Worm (Caenorhabditis elegans) whole organism, young adult: Measurements from ENCODE around the gene F13B12.7.

Source experiments
- B0035.1 ChIP-seq: sonication (generic microtip); optimal IDR thresholded peaks from 2 replicates; lab custom pipeline; 2016; ENCODE audit warnings: missing genetic modification characterization, mild to moderate bottlenecking, missing compliant biosample characterization, missing genotype, missing genetic modification reagents
- C06A6.2 ChIP-seq: fragments of 200-800 bp; sonication (Bioruptor generic); conservative IDR thresholded peaks from 2 replicates; pipeline ENCODE4 v1.3.6; 2022; ENCODE audit warnings: missing genetic modification characterization, missing compliant biosample characterization
- F39B2.1 ChIP-seq: fragments of 200-800 bp; sonication (Bioruptor generic); IDR thresholded peaks from 2 replicates; pipeline ENCODE4 v1.3.6; 2022; ENCODE audit warnings: missing genetic modification reagents, missing genetic modification characterization, missing compliant biosample characterization
- F57C9.4 ChIP-seq: sonication (generic microtip); optimal IDR thresholded peaks from 2 replicates; lab custom pipeline; 2017; ENCODE audit warnings: mild to moderate bottlenecking, missing genetic modification characterization, missing compliant biosample characterization
- K12H6.12 ChIP-seq: fragments of 200-800 bp; sonication (Bioruptor generic); optimal IDR thresholded peaks from 2 replicates; lab custom pipeline; 2018; ENCODE audit warnings: mild to moderate bottlenecking, missing genetic modification characterization, missing compliant biosample characterization
- Y53G8AR.9 ChIP-seq: fragments of 200-800 bp; sonication (Bioruptor generic); conservative IDR thresholded peaks from 2 replicates; pipeline ENCODE4 v1.3.6; 2022; ENCODE audit warnings: missing genetic modification reagents, missing genetic modification characterization, missing compliant biosample characterization
- Y95B8A.8 ChIP-seq: fragments of 200-800 bp; sonication (Bioruptor generic); IDR thresholded peaks from 2 replicates; pipeline ENCODE4 v1.3.6; 2022; ENCODE audit warnings: missing genetic modification reagents, missing genetic modification characterization, missing compliant biosample characterization
- ZK185.1 ChIP-seq: sonication (generic microtip); optimal IDR thresholded peaks from 2 replicates; lab custom pipeline; 2016; ENCODE audit warnings: mild to moderate bottlenecking, missing genetic modification characterization, missing compliant biosample characterization; ENCODE audit not compliant: poor library complexity, severe bottlenecking
- ama-1 ChIP-seq, 3 experiments: fragments of 150-350 bp in 1 of 3; sonication (generic microtip) in 2 of 3; optimal IDR thresholded peaks; 2 replicates each; lab custom pipeline; 2014 to 2018; ENCODE audit warnings: missing biosample characterization in 2 of 3, missing genetic modification characterization in 2 of 3, missing genetic modification reagents in 2 of 3
- athp-1 ChIP-seq: sonication (generic microtip); optimal IDR thresholded peaks from 2 replicates; lab custom pipeline; 2017; ENCODE audit warnings: mild to moderate bottlenecking, missing genetic modification characterization, missing compliant biosample characterization
- attf-3 ChIP-seq: fragments of 200-800 bp; sonication (Bioruptor generic); conservative IDR thresholded peaks from 2 replicates; pipeline ENCODE4 v1.3.6; 2022; ENCODE audit warnings: missing genetic modification reagents, missing genetic modification characterization, missing compliant biosample characterization
- attf-5 ChIP-seq: fragments of 200-800 bp; sonication (Bioruptor generic); optimal IDR thresholded peaks from 2 replicates; lab custom pipeline; 2018; ENCODE audit warnings: mild to moderate bottlenecking, missing genetic modification characterization, missing compliant biosample characterization
- bed-1 ChIP-seq: fragments of 200-800 bp; sonication (Bioruptor generic); IDR thresholded peaks from 2 replicates; pipeline ENCODE4 v1.3.6; 2022; ENCODE audit warnings: missing genetic modification reagents, missing genetic modification characterization, missing compliant biosample characterization
- ccch-3 ChIP-seq: fragments of 200-800 bp; sonication (Bioruptor generic); optimal IDR thresholded peaks from 2 replicates; lab custom pipeline; 2018; ENCODE audit warnings: mild to moderate bottlenecking, missing genetic modification characterization, missing compliant biosample characterization
- ceh-40 ChIP-seq: fragments of 200-800 bp; sonication (Bioruptor generic); IDR thresholded peaks from 2 replicates; pipeline ENCODE4 v1.3.6; 2022; ENCODE audit warnings: missing genetic modification characterization, missing compliant biosample characterization
- dox-1 ChIP-seq: fragments of 200-800 bp; sonication (Bioruptor generic); IDR thresholded peaks from 2 replicates; pipeline ENCODE4 v1.3.6; 2022; ENCODE audit warnings: missing genetic modification reagents, missing genetic modification characterization, missing compliant biosample characterization
- egl-18 ChIP-seq: fragments of 200-800 bp; sonication (Bioruptor generic); IDR thresholded peaks from 2 replicates; pipeline ENCODE4 v1.3.6; 2022; ENCODE audit warnings: missing genetic modification reagents, missing genetic modification characterization, missing compliant biosample characterization
- egl-44 ChIP-seq: fragments of 200-800 bp; sonication (Bioruptor generic); IDR thresholded peaks from 2 replicates; pipeline ENCODE4 v1.3.6; 2022; ENCODE audit warnings: missing genetic modification reagents, missing genetic modification characterization, missing compliant biosample characterization
- hmg-1.2 ChIP-seq: fragments of 200-800 bp; sonication (Bioruptor generic); IDR thresholded peaks from 2 replicates; pipeline ENCODE4 v1.3.6; 2022; ENCODE audit warnings: missing genetic modification reagents, missing genetic modification characterization, missing compliant biosample characterization
- hsf-1 ChIP-seq: fragments of 200-800 bp; sonication (Bioruptor generic); IDR thresholded peaks from 2 replicates; pipeline ENCODE4 v1.3.6; 2022; ENCODE audit warnings: missing genetic modification reagents, missing genetic modification characterization, missing compliant biosample characterization
- lin-26 ChIP-seq: fragments of 200-800 bp; sonication (Bioruptor generic); IDR thresholded peaks from 2 replicates; pipeline ENCODE4 v1.3.6; 2022; ENCODE audit warnings: missing genetic modification reagents, missing genetic modification characterization, missing compliant biosample characterization
- lin-40 ChIP-seq: sonication (generic microtip); optimal IDR thresholded peaks from 2 replicates; lab custom pipeline; 2016; ENCODE audit warnings: missing genetic modification characterization, mild to moderate bottlenecking, missing compliant biosample characterization, missing genotype, missing genetic modification reagents
- lin-54 ChIP-seq: fragments of 200-800 bp; sonication (Bioruptor generic); optimal IDR thresholded peaks from 2 replicates; lab custom pipeline; 2018; ENCODE audit warnings: mild to moderate bottlenecking, missing genetic modification characterization, missing compliant biosample characterization
- lir-1 ChIP-seq: fragments of 200-800 bp; sonication (Bioruptor generic); conservative IDR thresholded peaks from 2 replicates; pipeline ENCODE4 v1.3.6; 2022; ENCODE audit warnings: missing genetic modification reagents, missing genetic modification characterization, missing compliant biosample characterization
- lsy-27 ChIP-seq: sonication (generic microtip); optimal IDR thresholded peaks from 2 replicates; lab custom pipeline; 2017; ENCODE audit warnings: missing genetic modification characterization, mild to moderate bottlenecking, missing compliant biosample characterization, antibody characterized with exemption, missing genotype, borderline replicate concordance; ENCODE audit not compliant: insufficient read depth
- madf-10 ChIP-seq: sonication (generic microtip); optimal IDR thresholded peaks from 2 replicates; lab custom pipeline; 2016; ENCODE audit warnings: mild to moderate bottlenecking, missing genetic modification characterization, missing compliant biosample characterization
- mes-4 ChIP-seq: sonication (generic microtip); optimal IDR thresholded peaks from 2 replicates; lab custom pipeline; 2016; ENCODE audit warnings: missing genotype, missing genetic modification characterization, missing compliant biosample characterization
- mxl-1 ChIP-seq: sonication (generic microtip); optimal IDR thresholded peaks from 2 replicates; lab custom pipeline; 2016; ENCODE audit warnings: missing genetic modification characterization, missing compliant biosample characterization
- nfya-2 ChIP-seq: fragments of 200-800 bp; sonication (Bioruptor generic); IDR thresholded peaks from 2 replicates; pipeline ENCODE4 v1.3.6; 2022; ENCODE audit warnings: missing genetic modification reagents, missing genetic modification characterization, missing compliant biosample characterization
- nhr-179 ChIP-seq: sonication (generic microtip); optimal IDR thresholded peaks from 2 replicates; lab custom pipeline; 2016; ENCODE audit warnings: mild to moderate bottlenecking, missing genetic modification characterization, missing compliant biosample characterization
- nhr-90 ChIP-seq: sonication (generic microtip); optimal IDR thresholded peaks from 2 replicates; lab custom pipeline; 2016; ENCODE audit warnings: missing genotype, mild to moderate bottlenecking, missing genetic modification characterization, missing compliant biosample characterization
- pha-4 ChIP-seq: fragments of 150-350 bp; sonication (generic microtip); optimal IDR thresholded peaks from 2 replicates; lab custom pipeline; 2014; ENCODE audit warnings: missing biosample characterization, missing genetic modification reagents, missing genetic modification characterization
- rcor-1 ChIP-seq: fragments of 200-800 bp; sonication (Bioruptor generic); IDR thresholded peaks from 2 replicates; pipeline ENCODE4 v1.3.6; 2022; ENCODE audit warnings: missing genetic modification reagents, missing genetic modification characterization, missing compliant biosample characterization
- rec-8 ChIP-seq, 2 experiments: sonication (generic microtip); optimal IDR thresholded peaks; 2 replicates each; lab custom pipeline; 2016; ENCODE audit warnings: mild to moderate bottlenecking in 2 of 2, missing genetic modification characterization in 2 of 2, missing genetic modification reagents in 2 of 2, missing genotype in 2 of 2, missing biosample characterization in 1 of 2, missing compliant biosample characterization in 1 of 2, moderate library complexity in 1 of 2
- repo-1 ChIP-seq: sonication (generic microtip); optimal IDR thresholded peaks from 2 replicates; lab custom pipeline; 2017; ENCODE audit warnings: mild to moderate bottlenecking, missing genetic modification characterization, missing compliant biosample characterization
- rpc-1 ChIP-seq, 2 experiments: fragments of 150-350 bp in 1 of 2; sonication (generic microtip) in 1 of 2; optimal IDR thresholded peaks; 2 replicates each; lab custom pipeline; 2014 to 2018; ENCODE audit warnings: missing biosample characterization in 1 of 2, missing genetic modification characterization in 1 of 2, missing genetic modification reagents in 1 of 2, missing genotype in 1 of 2
- sdz-38 ChIP-seq: sonication (generic microtip); optimal IDR thresholded peaks from 2 replicates; lab custom pipeline; 2016; ENCODE audit warnings: missing genotype, missing genetic modification characterization, missing compliant biosample characterization
- snpc-1.1 ChIP-seq: sonication (generic microtip); optimal IDR thresholded peaks from 2 replicates; lab custom pipeline; 2017; ENCODE audit warnings: missing genetic modification characterization, mild to moderate bottlenecking, missing compliant biosample characterization, antibody characterized with exemption, moderate library complexity, missing genotype, missing genetic modification reagents; ENCODE audit not compliant: insufficient read depth
- snpc-3.4 ChIP-seq: sonication (generic microtip); optimal IDR thresholded peaks from 2 replicates; lab custom pipeline; 2017; ENCODE audit warnings: missing genetic modification characterization, mild to moderate bottlenecking, missing compliant biosample characterization, antibody characterized with exemption, moderate library complexity, missing genotype, missing genetic modification reagents
- snpc-4 ChIP-seq, 5 experiments: fragments of 150-350 bp in 1 of 5; sonication (generic microtip) in 4 of 5; optimal IDR thresholded peaks; 2 replicates each; lab custom pipeline; 2014 to 2018; ENCODE audit warnings: missing genetic modification characterization in 5 of 5, missing biosample characterization in 3 of 5, antibody characterized with exemption in 2 of 5, mild to moderate bottlenecking in 2 of 5, missing compliant biosample characterization in 2 of 5, missing genotype in 2 of 5, moderate library complexity in 2 of 5, missing genetic modification reagents in 1 of 5
- tbp1 ChIP-seq: fragments of 200-800 bp; sonication (Bioruptor generic); optimal IDR thresholded peaks from 2 replicates; lab custom pipeline; 2018; ENCODE audit warnings: mild to moderate bottlenecking, missing genetic modification characterization, missing compliant biosample characterization
- tbx-9 ChIP-seq: sonication (generic microtip); optimal IDR thresholded peaks from 2 replicates; lab custom pipeline; 2016; ENCODE audit warnings: borderline replicate concordance, missing genetic modification characterization, inconsistent platforms, missing compliant biosample characterization
- ztf-18 ChIP-seq: sonication (generic microtip); optimal IDR thresholded peaks from 2 replicates; lab custom pipeline; 2016; ENCODE audit warnings: missing genotype, mild to moderate bottlenecking, missing genetic modification characterization, missing compliant biosample characterization
- ztf-26 ChIP-seq: sonication (generic microtip); optimal IDR thresholded peaks from 2 replicates; lab custom pipeline; 2017; ENCODE audit warnings: missing genetic modification characterization, missing compliant biosample characterization
- ztf-3 ChIP-seq: fragments of 200-800 bp; sonication (Bioruptor generic); optimal IDR thresholded peaks from 2 replicates; lab custom pipeline; 2018; ENCODE audit warnings: mild to moderate bottlenecking, missing genetic modification characterization, missing compliant biosample characterization
- ztf-6 ChIP-seq: fragments of 200-800 bp; sonication (Bioruptor generic); IDR thresholded peaks from 2 replicates; pipeline ENCODE4 v1.3.6; 2022; ENCODE audit warnings: missing genetic modification reagents, missing genetic modification characterization, missing compliant biosample characterization

The F13B12.7 gene

ce11 chrIV:10483607-10484117 is 40.1 kb downstream of the F13B12.7 start, which contains the start of the genes F01D4.5 and ced-5 (continued):
- no peak for TF ChIP-seq ztf-6 (GFP tag; lab: Robert Waterston, UW)
- no peak for TF ChIP-seq nhr-179
- peak; percentile 27 for TF ChIP-seq ztf-18 (tag; lab: Kevin White, UChicago)
- TF ChIP-seq hsf-1 (GFP tag; lab: Robert Waterston, UW): no peak
- TF ChIP-seq pha-4: no peak
- TF ChIP-seq ama-1 (optimal IDR thresholded peaks at IDR 0.05; lab: Kevin White, UChicago): no peak
- TF ChIP-seq ama-1 (GFP tag; optimal IDR thresholded peaks at IDR 0.05; lab: Kevin White, UChicago): no peak
- TF ChIP-seq F57C9.4: peak; percentile 73
- no peak for TF ChIP-seq tbx-9 (tag; lab: Kevin White, UChicago)
- peak; percentile 62 for TF ChIP-seq madf-10 (tag; lab: Kevin White, UChicago)
- TF ChIP-seq attf-3 (GFP tag; lab: Robert Waterston, UW): no peak
- no peak for TF ChIP-seq Y95B8A.8 (GFP tag; lab: Robert Waterston, UW)
- no peak for TF ChIP-seq Y53G8AR.9 (GFP tag; lab: Robert Waterston, UW)
- no peak for TF ChIP-seq egl-18 (GFP tag; lab: Robert Waterston, UW)
- TF ChIP-seq lin-26 (GFP tag; lab: Robert Waterston, UW): no peak
- TF ChIP-seq rec-8 (tag; optimal IDR thresholded peaks at IDR 0.05; lab: Kevin White, UChicago): peak; percentile 60 to 89
- TF ChIP-seq dox-1 (GFP tag; lab: Robert Waterston, UW): peak; percentile 85
- no peak for TF ChIP-seq snpc-3.4 (tag; lab: Kevin White, UChicago)
- 0 out of 2 replicates have a peak, but pooled peaks have one; percentile 54 for TF ChIP-seq bed-1 (GFP tag; lab: Robert Waterston, UW)
- TF ChIP-seq snpc-1.1 (tag; lab: Kevin White, UChicago): no peak
- TF ChIP-seq F39B2.1 (GFP tag; lab: Robert Waterston, UW): no peak
- TF ChIP-seq sdz-38 (tag; lab: Kevin White, UChicago): no peak
- TF ChIP-seq repo-1 (tag; lab: Kevin White, UChicago): no peak
- TF ChIP-seq lin-40 (tag; lab: Kevin White, UChicago): peak; percentile 72
- no peak for TF ChIP-seq mes-4
- TF ChIP-seq K12H6.12 (tag; lab: Kevin White, UChicago): peak; percentile 74
- TF ChIP-seq C06A6.2 (GFP tag; lab: Robert Waterston, UW): no peak
- peak; percentile 42 for TF ChIP-seq tbp1 (GFP tag; lab: Kevin White, UChicago)
- peak; percentile 96 for TF ChIP-seq ZK185.1 (tag; lab: Kevin White, UChicago)
- no peak for TF ChIP-seq egl-44
- TF ChIP-seq ceh-40 (GFP tag; lab: Robert Waterston, UW): no peak
- peak; percentile 48 for TF ChIP-seq attf-5 (GFP tag; lab: Kevin White, UChicago)
- TF ChIP-seq mxl-1 (tag; lab: Kevin White, UChicago): no peak
- TF ChIP-seq ztf-3 (GFP tag; lab: Kevin White, UChicago): no peak
- no peak for TF ChIP-seq rpc-1 (optimal IDR thresholded peaks at IDR 0.05; lab: Kevin White, UChicago)
- TF ChIP-seq rpc-1 (tag; optimal IDR thresholded peaks at IDR 0.05; lab: Kevin White, UChicago): no peak
- 0 out of 2 replicates have a peak, but pooled peaks have one; percentile 21 for TF ChIP-seq hmg-1.2 (GFP tag; lab: Robert Waterston, UW)
- peak; percentile 6 for TF ChIP-seq ztf-26 (tag; lab: Kevin White, UChicago)
- no peak for TF ChIP-seq athp-1 (tag; lab: Kevin White, UChicago)
- TF ChIP-seq lsy-27: no peak
- peak; percentile 69 for TF ChIP-seq B0035.1 (tag; lab: Kevin White, UChicago)
- peak; percentile 86; the same call in 1 of the 2 replicates for TF ChIP-seq nfya-2 (GFP tag; lab: Robert Waterston, UW)
- no peak for TF ChIP-seq nhr-90 (tag; lab: Kevin White, UChicago)
- peak; percentile 84 for TF ChIP-seq rcor-1
- TF ChIP-seq lin-54: peak; percentile 66
- TF ChIP-seq lir-1 (GFP tag; lab: Robert Waterston, UW): peak; percentile 78
- TF ChIP-seq snpc-4 (GFP tag; optimal IDR thresholded peaks at IDR 0.05; lab: Kevin White, UChicago): no peak
- peak in 3 of 4 experiments; percentile 46 to 70 (median 64) for TF ChIP-seq snpc-4 (tag; optimal IDR thresholded peaks at IDR 0.05; lab: Kevin White, UChicago)
- peak; percentile 93 for TF ChIP-seq ccch-3
